Worm (Caenorhabditis elegans) whole organism, L2 larva: ENCODE measurements around the gene K08E7.5.

Experiments
- elt-1 ChIP-seq: fragments of 150-350 bp; optimal IDR thresholded peaks from 2 replicates; lab custom pipeline; 2014; ENCODE audit warnings: missing biosample characterization, missing genetic modification characterization
- mab-5 ChIP-seq: fragments of 150-350 bp; optimal IDR thresholded peaks from 2 replicates; lab custom pipeline; 2014; ENCODE audit warnings: missing biosample characterization, missing genetic modification characterization
- nhr-11 ChIP-seq: fragments of 150-350 bp; optimal IDR thresholded peaks from 2 replicates; lab custom pipeline; 2014; ENCODE audit warnings: missing biosample characterization, missing genetic modification characterization

DNA sequence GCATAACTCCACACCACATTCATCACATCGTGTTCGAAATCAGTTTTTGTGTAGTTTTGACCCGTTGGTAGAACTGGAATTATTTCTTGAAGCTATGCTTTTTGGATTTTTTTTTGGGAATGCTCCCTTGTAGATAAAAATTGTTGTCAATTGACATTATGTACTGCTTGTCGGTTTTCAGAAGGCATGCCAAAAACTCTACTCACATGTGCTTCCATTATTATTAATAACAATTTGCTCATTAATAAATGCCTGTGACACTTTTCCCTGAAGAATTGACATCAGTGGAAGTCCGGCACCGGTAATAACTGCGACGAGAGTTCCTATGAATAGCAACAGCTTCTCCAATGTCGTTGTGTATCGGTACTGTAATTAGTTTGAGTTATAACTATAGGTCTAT, 23.8 kb downstream of the K08E7.5 start:
- TF ChIP-seq mab-5 (tag; lab: Kevin White, UChicago) (no peak), nhr-11 (tag; lab: Kevin White, UChicago) (no peak), elt-1 (tag; lab: Kevin White, UChicago) (no peak)
